Worm (Caenorhabditis elegans): ENCODE results near the gene cids-1.

cids-1 gene

ce11 chrIII:8244052-8244451, at the start of gene cids-1, which contains the start of gene pbs-6:
cids-1 (plus strand) TSS chrIII:8244445.
pbs-6 (minus strand) TSS chrIII:8244092.
- TF ChIP-seq sea-1 (GFP tag; conservative IDR thresholded peaks at IDR 0.05) = no peak
- TF ChIP-seq ceh-13 (GFP tag; optimal IDR thresholded peaks at IDR 0.05) = no peak
- TF ChIP-seq ets-7 (tag; optimal IDR thresholded peaks at IDR 0.05) = no peak
- no peak for TF ChIP-seq aly-1 (tag; optimal IDR thresholded peaks at IDR 0.05)
- TF ChIP-seq ceh-36 (tag; optimal IDR thresholded peaks at IDR 0.05) = no peak

- no peak for TF ChIP-seq hmg-4 (GFP tag; optimal IDR thresholded peaks at IDR 0.05)
- no peak for TF ChIP-seq hnd-1 (tag; optimal IDR thresholded peaks at IDR 0.05)
- TF ChIP-seq ama-1 (optimal IDR thresholded peaks at IDR 0.05) = no peak
These were observed 45.2 kb upstream of the cids-1 start for ce11 chrIII:8199060-8199459.

ce11 chrIII:8201117-8201516, 43.1 kb upstream of the cids-1 start, which contains the start of gene unc-36:
unc-36 (minus strand) TSS chrIII:8201217.
- TF ChIP-seq F13C5.2 (tag; optimal IDR thresholded peaks at IDR 0.05) (no peak), tbx-11 (GFP tag; IDR thresholded peaks at IDR 0.05) (no peak), flt-1 (GFP tag; IDR thresholded peaks at IDR 0.05) (no peak), ama-1 (optimal IDR thresholded peaks at IDR 0.05) (no peak), pes-1 (GFP tag; IDR thresholded peaks at IDR 0.05) (no peak), ceh-13 (GFP tag; optimal IDR thresholded peaks at IDR 0.05) (no peak), hnd-1 (tag; optimal IDR thresholded peaks at IDR 0.05) (no peak), sea-1 (GFP tag; conservative IDR thresholded peaks at IDR 0.05) (no peak)

- no peak for TF ChIP-seq ets-7 (tag; optimal IDR thresholded peaks at IDR 0.05)
- peak; percentile 0 for TF ChIP-seq ceh-36 (tag; optimal IDR thresholded peaks at IDR 0.05)
These were observed 42.5 kb upstream of the cids-1 start for ce11 chrIII:8201760-8202159.

DNA sequence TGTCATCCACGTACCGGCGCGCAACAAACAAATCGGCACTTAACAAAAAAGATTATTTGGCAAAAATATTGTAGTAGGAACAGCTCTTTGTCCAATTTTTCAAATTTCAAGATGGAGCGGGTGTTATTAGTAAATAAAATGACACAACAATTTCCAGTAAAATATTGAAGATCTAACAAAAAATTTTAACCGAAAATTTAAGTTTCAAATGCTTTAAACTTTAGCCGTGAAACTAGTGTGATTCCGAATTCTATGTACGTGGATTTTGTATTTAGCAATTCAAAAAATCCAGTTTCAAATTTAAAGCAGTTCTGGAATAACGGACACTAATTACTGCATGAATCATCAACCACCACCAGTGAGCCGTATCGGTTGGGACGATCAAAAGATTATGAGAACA, 41.5 kb upstream of the cids-1 start, which contains the start of gene snb-5:
Gene snb-5, plus strand, starts transcription at position 301 of the 400 bp plus-strand sequence.
- TF ChIP-seq pes-1 (GFP tag; IDR thresholded peaks at IDR 0.05) = no peak
- TF ChIP-seq F13C5.2 (tag; optimal IDR thresholded peaks at IDR 0.05) = no peak
- no peak for TF ChIP-seq ceh-36 (tag; optimal IDR thresholded peaks at IDR 0.05)

- no peak for TF ChIP-seq tbx-11 (GFP tag; IDR thresholded peaks at IDR 0.05)
- no peak for TF ChIP-seq ceh-13 (GFP tag; optimal IDR thresholded peaks at IDR 0.05)
- TF ChIP-seq aly-1 (tag; optimal IDR thresholded peaks at IDR 0.05) = no peak
- no peak for TF ChIP-seq tra-4 (tag; optimal IDR thresholded peaks at IDR 0.05)
- no peak for TF ChIP-seq ama-1 (optimal IDR thresholded peaks at IDR 0.05)
These were observed 34.5 kb upstream of the cids-1 start, which contains the start of gene C30A5.10 for ce11 chrIII:8209775-8210174. C30A5.10 (minus strand) TSS chrIII:8209875.

ce11 chrIII:8211562-8211961, 32.7 kb upstream of the cids-1 start:
- TF ChIP-seq ets-7 (tag; optimal IDR thresholded peaks at IDR 0.05) (no peak), aly-1 (tag; optimal IDR thresholded peaks at IDR 0.05) (no peak), hnd-1 (tag; optimal IDR thresholded peaks at IDR 0.05) (no peak), flt-1 (GFP tag; IDR thresholded peaks at IDR 0.05) (no peak), tbx-11 (GFP tag; IDR thresholded peaks at IDR 0.05) (no peak), ceh-13 (GFP tag; optimal IDR thresholded peaks at IDR 0.05) (no peak), hmg-4 (GFP tag; optimal IDR thresholded peaks at IDR 0.05) (no peak), F13C5.2 (tag; optimal IDR thresholded peaks at IDR 0.05) (no peak), ceh-36 (tag; optimal IDR thresholded peaks at IDR 0.05) (no peak)

DNA sequence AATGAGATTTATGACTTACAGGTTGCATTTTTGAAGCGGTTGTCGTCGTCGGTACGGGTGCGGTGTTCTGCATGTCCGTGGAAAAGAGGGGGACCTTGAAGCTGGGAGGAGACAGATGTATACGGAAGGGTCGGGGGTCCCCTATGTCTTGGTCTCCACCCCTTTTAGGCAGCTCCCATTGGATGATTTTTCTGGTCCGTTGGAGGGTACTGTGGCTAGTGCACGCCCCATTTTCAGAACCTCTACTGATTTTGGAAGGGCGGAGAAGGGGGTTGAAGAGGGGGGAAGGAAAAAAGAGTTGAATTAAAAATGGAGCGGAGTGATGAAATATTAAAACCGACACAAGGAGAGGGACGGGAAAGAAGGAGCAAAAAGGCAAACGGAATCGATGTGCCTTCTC, 28.0 kb upstream of the cids-1 start, which contains the start of gene unc-86:
Gene unc-86, minus strand, starts transcription at position 113 of the 400 bp plus-strand sequence.
- no peak for TF ChIP-seq ets-7 (tag; optimal IDR thresholded peaks at IDR 0.05)
- no peak for TF ChIP-seq hnd-1 (tag; optimal IDR thresholded peaks at IDR 0.05)
- TF ChIP-seq ceh-36 (tag; optimal IDR thresholded peaks at IDR 0.05) = no peak
- no peak for TF ChIP-seq pes-1 (GFP tag; IDR thresholded peaks at IDR 0.05)
- TF ChIP-seq tbx-11 (GFP tag; IDR thresholded peaks at IDR 0.05) = no peak
- no peak for TF ChIP-seq aly-1 (tag; optimal IDR thresholded peaks at IDR 0.05)
- no peak for TF ChIP-seq ama-1 (optimal IDR thresholded peaks at IDR 0.05)
- no peak for TF ChIP-seq flt-1 (GFP tag; IDR thresholded peaks at IDR 0.05)

- no peak for TF ChIP-seq ama-1 (optimal IDR thresholded peaks at IDR 0.05)
- no peak for TF ChIP-seq ets-7 (tag; optimal IDR thresholded peaks at IDR 0.05)
- no peak for TF ChIP-seq B0310.2 (tag; optimal IDR thresholded peaks at IDR 0.05)
- no peak for TF ChIP-seq pes-1 (GFP tag; IDR thresholded peaks at IDR 0.05)
- TF ChIP-seq ceh-36 (tag; optimal IDR thresholded peaks at IDR 0.05) = no peak
- TF ChIP-seq hmg-4 (GFP tag; optimal IDR thresholded peaks at IDR 0.05) = no peak
- no peak for TF ChIP-seq flt-1 (GFP tag; IDR thresholded peaks at IDR 0.05)
- TF ChIP-seq sea-1 (GFP tag; conservative IDR thresholded peaks at IDR 0.05) = no peak
- no peak for TF ChIP-seq hnd-1 (tag; optimal IDR thresholded peaks at IDR 0.05)
- TF ChIP-seq hmbx-1 (tag; optimal IDR thresholded peaks at IDR 0.05) = no peak
- no peak for TF ChIP-seq tra-4 (tag; optimal IDR thresholded peaks at IDR 0.05)
These were observed 26.3 kb upstream of the cids-1 start, which contains the start of gene C30A5.16 for ce11 chrIII:8217919-8218318. C30A5.16 (plus strand) TSS chrIII:8218219.

DNA sequence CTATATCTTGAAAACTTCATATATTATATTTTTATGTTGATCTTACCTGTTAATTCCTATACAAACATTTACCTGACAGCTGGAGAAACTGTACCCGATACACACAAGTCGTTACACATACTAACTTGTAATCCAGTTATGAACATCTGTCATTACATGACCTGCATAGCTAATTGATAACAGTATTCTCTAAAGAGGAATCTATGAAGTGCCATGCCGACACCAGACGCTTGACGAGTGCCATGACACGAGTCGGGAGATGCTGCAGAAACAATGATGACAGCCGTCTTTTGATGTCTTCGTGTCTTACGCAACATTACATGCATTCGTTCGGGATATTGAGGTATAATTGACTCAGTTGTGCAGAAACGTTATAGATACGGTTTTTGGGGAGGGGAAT, 24.2 kb upstream of the cids-1 start:
- no peak for TF ChIP-seq aly-1 (tag; optimal IDR thresholded peaks at IDR 0.05)
- no peak for TF ChIP-seq tbx-37 (GFP tag; conservative IDR thresholded peaks at IDR 0.05)
- no peak for TF ChIP-seq hnd-1 (tag; optimal IDR thresholded peaks at IDR 0.05)
- TF ChIP-seq tra-4 (tag; optimal IDR thresholded peaks at IDR 0.05) = no peak

All from whole organism, early embryonic.